Fruit fly (Drosophila melanogaster) whole organism, embryonic: ENCODE results near the gene Gk1.
A peak's percentile ranks its signal among the peaks of the same experiment; 100 is the strongest.

ENCODE experiments used
- Antp ChIP-seq: fragments of 200-800 bp; sonication (Bioruptor generic); optimal IDR thresholded peaks from 3 replicates; lab custom pipeline; 2016; ENCODE audit warnings: missing biosample characterization, missing genetic modification characterization
- Asciz ChIP-seq: fragments of 200-800 bp; sonication (Bioruptor generic); optimal IDR thresholded peaks from 2 replicates; lab custom pipeline; 2017; ENCODE audit warnings: missing biosample characterization, mild to moderate bottlenecking, missing genetic modification characterization, missing genetic modification reagents
- Atf6 ChIP-seq: fragments of 200-800 bp; sonication (Bioruptor generic); IDR thresholded peaks from 2 replicates; pipeline ENCODE4 v1.3.6; 2022; ENCODE audit warnings: missing biosample characterization, missing genetic modification characterization
- B-H2 ChIP-seq: fragments of 200-800 bp; sonication (Bioruptor generic); optimal IDR thresholded peaks from 2 replicates; lab custom pipeline; 2018; ENCODE audit warnings: missing biosample characterization, mild to moderate bottlenecking, missing genetic modification characterization
- BEAF-32 ChIP-seq: fragments of 200-800 bp; sonication (Bioruptor generic); optimal IDR thresholded peaks from 3 replicates; lab custom pipeline; 2017; ENCODE audit warnings: missing biosample characterization, missing genetic modification characterization, mild to moderate bottlenecking, moderate library complexity, missing genetic modification reagents
- CG10267 ChIP-seq: fragments of 200-800 bp; sonication (Bioruptor generic); optimal IDR thresholded peaks from 2 replicates; lab custom pipeline; 2018; ENCODE audit warnings: missing biosample characterization, mild to moderate bottlenecking, missing genetic modification characterization, moderate library complexity
- CG12659 ChIP-seq: fragments of 200-800 bp; sonication (Bioruptor generic); optimal IDR thresholded peaks from 3 replicates; lab custom pipeline; 2017; ENCODE audit warnings: mild to moderate bottlenecking, missing biosample characterization, missing genetic modification reagents, missing genetic modification characterization
- CG12744 ChIP-seq: fragments of 200-800 bp; sonication (Bioruptor generic); optimal IDR thresholded peaks from 2 replicates; lab custom pipeline; 2016; ENCODE audit warnings: missing biosample characterization, missing genetic modification characterization
- CG13894 ChIP-seq: fragments of 200-800 bp; sonication (Bioruptor generic); optimal IDR thresholded peaks from 3 replicates; lab custom pipeline; 2018; ENCODE audit warnings: missing biosample characterization, mild to moderate bottlenecking, missing genetic modification characterization, moderate library complexity
- CG2129 ChIP-seq: fragments of 200-800 bp; sonication (Bioruptor generic); IDR thresholded peaks from 2 replicates; pipeline ENCODE4 v1.3.6; 2022; ENCODE audit warnings: missing biosample characterization, missing genetic modification characterization; ENCODE audit not compliant: partially characterized antibody
- CG3065 ChIP-seq: fragments of 200-800 bp; sonication (Bioruptor generic); optimal IDR thresholded peaks from 2 replicates; lab custom pipeline; 2016; ENCODE audit warnings: missing biosample characterization, missing genetic modification characterization
- CG31365 ChIP-seq: fragments of 200-800 bp; sonication (Bioruptor generic); optimal IDR thresholded peaks from 2 replicates; lab custom pipeline; 2018; ENCODE audit warnings: missing biosample characterization, mild to moderate bottlenecking, missing genetic modification characterization
- CG31441 ChIP-seq: fragments of 200-800 bp; sonication (Bioruptor generic); IDR thresholded peaks from 2 replicates; pipeline ENCODE4 v1.3.6; 2022; ENCODE audit warnings: missing biosample characterization, missing genetic modification characterization
- CG3995 ChIP-seq: fragments of 200-800 bp; sonication (Bioruptor generic); optimal IDR thresholded peaks from 3 replicates; lab custom pipeline; 2016; ENCODE audit warnings: missing biosample characterization, missing genetic modification characterization
- CG4282 ChIP-seq: fragments of 200-800 bp; sonication (Bioruptor generic); optimal IDR thresholded peaks from 2 replicates; lab custom pipeline; 2016; ENCODE audit warnings: missing biosample characterization, missing genetic modification characterization
- CG4730 ChIP-seq: fragments of 200-800 bp; sonication (Bioruptor generic); IDR thresholded peaks from 2 replicates; pipeline ENCODE4 v1.3.6; 2022; ENCODE audit warnings: missing biosample characterization, missing genetic modification characterization
- CG6854 ChIP-seq: fragments of 200-800 bp; sonication (Bioruptor generic); optimal IDR thresholded peaks from 3 replicates; lab custom pipeline; 2017; ENCODE audit warnings: missing biosample characterization, mild to moderate bottlenecking, missing genetic modification characterization
- CG7839 ChIP-seq: fragments of 200-800 bp; sonication (Bioruptor generic); optimal IDR thresholded peaks from 3 replicates; lab custom pipeline; 2018; ENCODE audit warnings: missing biosample characterization, mild to moderate bottlenecking, missing genetic modification characterization, moderate library complexity
- CG7928 ChIP-seq: fragments of 200-800 bp; sonication (Bioruptor generic); optimal IDR thresholded peaks from 2 replicates; lab custom pipeline; 2017; ENCODE audit warnings: missing biosample characterization, mild to moderate bottlenecking, missing genetic modification characterization
- CTCF ChIP-seq: fragments of 200-800 bp; sonication (Bioruptor generic); optimal IDR thresholded peaks from 2 replicates; lab custom pipeline; 2017; ENCODE audit warnings: missing biosample characterization, mild to moderate bottlenecking, missing genetic modification characterization, moderate library complexity
- CkIIα-i1 ChIP-seq: fragments of 200-800 bp; sonication (Bioruptor generic); IDR thresholded peaks from 2 replicates; pipeline ENCODE4 v1.3.6; 2022; ENCODE audit warnings: missing biosample characterization, missing genetic modification characterization
- CrebB ChIP-seq: fragments of 200-800 bp; sonication (Bioruptor generic); optimal IDR thresholded peaks from 3 replicates; lab custom pipeline; 2018; ENCODE audit warnings: missing biosample characterization, mild to moderate bottlenecking, missing genetic modification characterization
- D19A ChIP-seq: fragments of 200-800 bp; optimal IDR thresholded peaks from 3 replicates; lab custom pipeline; 2019; ENCODE audit warnings: missing biosample characterization, mild to moderate bottlenecking, missing genetic modification characterization, moderate library complexity
- Gsc ChIP-seq: fragments of 200-800 bp; sonication (Bioruptor generic); IDR thresholded peaks from 2 replicates; pipeline ENCODE4 v1.3.6; 2022; ENCODE audit warnings: missing biosample characterization, missing genetic modification characterization
- HHEX ChIP-seq: fragments of 200-800 bp; sonication (Bioruptor generic); optimal IDR thresholded peaks from 3 replicates; lab custom pipeline; 2017; ENCODE audit warnings: missing biosample characterization, mild to moderate bottlenecking, missing genetic modification characterization, missing genetic modification reagents
- Jarid2 ChIP-seq: fragments of 200-800 bp; sonication (Bioruptor generic); optimal IDR thresholded peaks from 3 replicates; lab custom pipeline; 2017; ENCODE audit warnings: mild to moderate bottlenecking, missing biosample characterization, missing genetic modification reagents, missing genetic modification characterization
- Kr ChIP-seq: fragments of 200-800 bp; sonication (Bioruptor generic); optimal IDR thresholded peaks from 2 replicates; lab custom pipeline; 2017; ENCODE audit warnings: missing biosample characterization, mild to moderate bottlenecking, missing genetic modification characterization
- MBD-R2 ChIP-seq: fragments of 200-800 bp; sonication (Bioruptor generic); IDR thresholded peaks from 2 replicates; pipeline ENCODE4 v1.3.6; 2022; ENCODE audit warnings: missing biosample characterization, missing genetic modification characterization
- NC2β ChIP-seq: fragments of 200-800 bp; sonication (Bioruptor generic); optimal IDR thresholded peaks from 2 replicates; lab custom pipeline; 2016; ENCODE audit warnings: missing biosample characterization, missing genetic modification characterization
- NK7.1 ChIP-seq: fragments of 200-800 bp; sonication (Bioruptor generic); optimal IDR thresholded peaks from 3 replicates; lab custom pipeline; 2016; ENCODE audit warnings: missing biosample characterization, missing genetic modification characterization
- Rfx ChIP-seq: fragments of 200-800 bp; sonication (Bioruptor generic); IDR thresholded peaks from 2 replicates; pipeline ENCODE4 v1.3.6; 2022; ENCODE audit warnings: missing biosample characterization, missing genetic modification characterization
- Stat92E ChIP-seq, 3 experiments: fragments of >200 bp in 2 of 3; fragments of 200-800 bp in 1 of 3; sonication (Bioruptor generic) in 1 of 3; optimal IDR thresholded peaks; 2 replicates each; lab custom pipeline; 2017 to 2019; ENCODE audit warnings: missing biosample characterization in 3 of 3, missing genetic modification characterization in 3 of 3, mild to moderate bottlenecking in 1 of 3, moderate library complexity in 1 of 3
- abd-A ChIP-seq: fragments of 200-800 bp; sonication (Bioruptor generic); optimal IDR thresholded peaks from 3 replicates; lab custom pipeline; 2019; ENCODE audit warnings: missing biosample characterization, mild to moderate bottlenecking, missing genetic modification characterization, moderate library complexity
- ash1 ChIP-seq: fragments of 200-800 bp; sonication (Bioruptor generic); optimal IDR thresholded peaks from 2 replicates; lab custom pipeline; 2018; ENCODE audit warnings: missing biosample characterization, mild to moderate bottlenecking, missing genetic modification characterization
- cad ChIP-seq: fragments of >200 bp; optimal IDR thresholded peaks from 2 replicates; lab custom pipeline; 2017; ENCODE audit warnings: missing biosample characterization, missing genetic modification characterization
- ci ChIP-seq: fragments of 200-800 bp; sonication (Bioruptor generic); IDR thresholded peaks from 3 replicates; pipeline ENCODE4 v1.3.6; 2022; ENCODE audit warnings: missing biosample characterization, missing genetic modification characterization
- dpn ChIP-seq, 2 experiments: fragments of 200-800 bp; sonication (Bioruptor generic); optimal IDR thresholded peaks; 3 replicates each; lab custom pipeline; 2016; ENCODE audit warnings: missing biosample characterization in 2 of 2, missing genetic modification characterization in 2 of 2
- fd102C ChIP-seq: fragments of 200-800 bp; sonication (Bioruptor generic); optimal IDR thresholded peaks from 2 replicates; lab custom pipeline; 2018; ENCODE audit warnings: missing biosample characterization, mild to moderate bottlenecking, missing genetic modification characterization, moderate library complexity
- fd64A ChIP-seq: fragments of 200-800 bp; sonication (Bioruptor generic); optimal IDR thresholded peaks from 3 replicates; lab custom pipeline; 2018; ENCODE audit warnings: missing biosample characterization, mild to moderate bottlenecking, missing genetic modification characterization
- fu2 ChIP-seq: fragments of 200-800 bp; sonication (Bioruptor generic); optimal IDR thresholded peaks from 2 replicates; lab custom pipeline; 2016; ENCODE audit warnings: missing biosample characterization, missing genetic modification characterization
- grau ChIP-seq: fragments of 200-800 bp; optimal IDR thresholded peaks from 3 replicates; lab custom pipeline; 2019; ENCODE audit warnings: missing biosample characterization, mild to moderate bottlenecking, missing genetic modification characterization, moderate library complexity
- oc ChIP-seq: fragments of 200-800 bp; sonication (Bioruptor generic); optimal IDR thresholded peaks from 2 replicates; lab custom pipeline; 2018; ENCODE audit warnings: missing biosample characterization, mild to moderate bottlenecking, missing genetic modification characterization, moderate library complexity
- onecut ChIP-seq: fragments of 200-800 bp; sonication (Bioruptor generic); IDR thresholded peaks from 2 replicates; pipeline ENCODE4 v1.3.6; 2022; ENCODE audit warnings: missing biosample characterization, missing genetic modification characterization
- p53 ChIP-seq: fragments of 200-800 bp; sonication (Bioruptor generic); optimal IDR thresholded peaks from 2 replicates; lab custom pipeline; 2016; ENCODE audit warnings: missing biosample characterization, missing genetic modification characterization
- phol ChIP-seq: fragments of 200-800 bp; sonication (Bioruptor generic); optimal IDR thresholded peaks from 3 replicates; lab custom pipeline; 2018; ENCODE audit warnings: missing biosample characterization, mild to moderate bottlenecking, missing genetic modification characterization, moderate library complexity
- row ChIP-seq: fragments of 200-800 bp; sonication (Bioruptor generic); IDR thresholded peaks from 3 replicates; pipeline ENCODE4 v1.3.6; 2022; ENCODE audit warnings: missing biosample characterization, missing genetic modification characterization
- schlank ChIP-seq: fragments of 200-800 bp; sonication (Bioruptor generic); optimal IDR thresholded peaks from 2 replicates; lab custom pipeline; 2018; ENCODE audit warnings: missing biosample characterization, mild to moderate bottlenecking, missing genetic modification characterization
- tin ChIP-seq: fragments of 200-800 bp; sonication (Bioruptor generic); optimal IDR thresholded peaks from 3 replicates; lab custom pipeline; 2016; ENCODE audit warnings: missing biosample characterization, missing genetic modification characterization
- tup ChIP-seq: fragments of 200-800 bp; sonication (Bioruptor generic); optimal IDR thresholded peaks from 2 replicates; lab custom pipeline; 2016; ENCODE audit warnings: missing biosample characterization, mild to moderate bottlenecking, missing genetic modification characterization, moderate library complexity
- vvl ChIP-seq: fragments of 200-800 bp; sonication (Bioruptor generic); IDR thresholded peaks from 2 replicates; pipeline ENCODE4 v1.3.6; 2022; ENCODE audit warnings: missing biosample characterization, missing genetic modification characterization
- zfh2 ChIP-seq: fragments of 200-800 bp; sonication (Bioruptor generic); optimal IDR thresholded peaks from 2 replicates; lab custom pipeline; 2016; ENCODE audit warnings: missing biosample characterization, missing genetic modification characterization

Gk1 gene

dm6 chr3L:246644-247199, 41.1 kb upstream of the Gk1 start (continued):
- TF ChIP-seq CG31441 (GFP tag; lab: Robert Waterston, UW) (no peak), ci (GFP tag; lab: Robert Waterston, UW) (peak; percentile 84), ash1 (GFP tag; lab: Kevin White, UChicago) (no peak), tin (GFP tag; lab: Kevin White, UChicago) (peak; percentile 50), p53 (GFP tag; lab: Kevin White, UChicago) (peak; percentile 17), Antp (GFP tag; lab: Kevin White, UChicago) (peak; percentile 52), CkIIα-i1 (GFP tag; lab: Robert Waterston, UW) (no peak), fu2 (GFP tag; lab: Kevin White, UChicago) (peak; percentile 35), CG4730 (GFP tag; lab: Robert Waterston, UW) (no peak), CG12744 (peak; percentile 21), grau (tag; lab: Kevin White, UChicago) (no peak), dpn (GFP tag; optimal IDR thresholded peaks at IDR 0.05; lab: Kevin White, UChicago) (peak; percentile 46 to 48), MBD-R2 (GFP tag; lab: Robert Waterston, UW) (peak; percentile 55), CTCF (GFP tag; lab: Kevin White, UChicago) (peak; percentile 96), Kr (no peak), D19A (tag; lab: Kevin White, UChicago) (no peak), BEAF-32 (peak; percentile 68), Stat92E (GFP tag; optimal IDR thresholded peaks at IDR 0.05; lab: Kevin White, UChicago) (no peak), abd-A (tag; lab: Kevin White, UChicago) (no peak), NK7.1 (peak; percentile 43), CG10267 (peak; percentile 64), zfh2 (GFP tag; lab: Kevin White, UChicago) (peak; percentile 43), CG13894 (tag; lab: Kevin White, UChicago) (no peak), CG6854 (GFP tag; lab: Kevin White, UChicago) (no peak), Atf6 (GFP tag; lab: Robert Waterston, UW) (no peak), fd64A (GFP tag; lab: Kevin White, UChicago) (no peak), phol (tag; lab: Kevin White, UChicago) (peak; percentile 86), CG12659 (peak; percentile 81), CG7928 (GFP tag; lab: Kevin White, UChicago) (peak; percentile 60), vvl (no peak), B-H2 (GFP tag; lab: Kevin White, UChicago) (peak; percentile 70), onecut (GFP tag; lab: Robert Waterston, UW) (no peak; the same call in none of the 2 replicates), NC2β (peak; percentile 68), cad (GFP tag; lab: Kevin White, UChicago) (no peak), CG2129 (GFP tag; lab: Robert Waterston, UW) (no peak), Jarid2 (GFP tag; lab: Kevin White, UChicago) (no peak), CG31365 (tag; lab: Kevin White, UChicago) (no peak), fd102C (no peak), Gsc (GFP tag; lab: Robert Waterston, UW) (no peak), CG3065 (GFP tag; lab: Kevin White, UChicago) (peak; percentile 24), Rfx (GFP tag; lab: Robert Waterston, UW) (peak; percentile 78; the same call in 1 of the 2 replicates), tup (GFP tag; lab: Kevin White, UChicago) (no peak), HHEX (GFP tag; lab: Kevin White, UChicago) (no peak), CrebB (tag; lab: Kevin White, UChicago) (no peak), CG3995 (GFP tag; lab: Kevin White, UChicago) (peak; percentile 20), Asciz (GFP tag; lab: Kevin White, UChicago) (no peak), oc (tag; lab: Kevin White, UChicago) (no peak), row (peak; percentile 50), CG4282 (GFP tag; lab: Kevin White, UChicago) (no peak), CG7839 (no peak), schlank (tag; lab: Kevin White, UChicago) (no peak)
